Worm (Caenorhabditis elegans) whole organism, L3 larva: Measurements from ENCODE around the gene hsd-2.

Source experiments
- ZK546.5 ChIP-seq: sonication (generic microtip); optimal IDR thresholded peaks from 2 replicates; lab custom pipeline; 2017; ENCODE audit warnings: missing biosample characterization, missing genetic modification characterization
- aly-2 ChIP-seq: fragments of 150-350 bp; optimal IDR thresholded peaks from 2 replicates; lab custom pipeline; 2014; ENCODE audit warnings: missing biosample characterization, missing genetic modification characterization
- ceh-9 ChIP-seq: sonication (generic microtip); optimal IDR thresholded peaks from 2 replicates; lab custom pipeline; 2018; ENCODE audit warnings: missing biosample characterization, missing genetic modification characterization
- egl-5 ChIP-seq: fragments of 150-350 bp; optimal IDR thresholded peaks from 2 replicates; lab custom pipeline; 2017; ENCODE audit warnings: missing biosample characterization, missing genetic modification reagents, missing genetic modification characterization, inconsistent platforms
- fos-1 ChIP-seq: fragments of 150-350 bp; optimal IDR thresholded peaks from 2 replicates; lab custom pipeline; 2014; ENCODE audit warnings: missing biosample characterization, missing genetic modification characterization
- nhr-12 ChIP-seq: fragments of 150-350 bp; optimal IDR thresholded peaks from 2 replicates; lab custom pipeline; 2014; ENCODE audit warnings: missing biosample characterization, missing genetic modification characterization

DNA sequence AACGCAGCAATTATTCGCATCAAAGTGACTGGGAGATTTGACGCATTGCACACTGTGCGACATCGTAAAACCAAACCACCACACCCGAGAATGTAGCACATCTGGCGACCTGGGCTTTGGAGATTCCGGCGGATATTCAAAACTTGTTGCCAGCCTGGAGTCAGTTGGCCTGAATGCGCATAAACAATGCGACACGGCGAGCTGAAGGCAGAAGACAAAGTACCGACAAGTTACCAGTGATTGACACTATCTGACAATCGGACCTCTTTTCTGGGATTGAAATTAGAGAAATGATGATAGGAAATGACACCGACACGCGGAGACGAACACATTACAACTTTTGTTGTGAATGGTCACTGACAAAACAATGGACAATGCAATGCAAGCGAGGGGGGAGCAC, 33.8 kb downstream of the hsd-2 start:
- TF ChIP-seq ceh-9 (tag; lab: Kevin White, UChicago) = no peak
- no peak for TF ChIP-seq egl-5 (tag; lab: Kevin White, UChicago)
- TF ChIP-seq fos-1 (tag; lab: Kevin White, UChicago) = no peak
- TF ChIP-seq nhr-12 = no peak
- TF ChIP-seq aly-2 (tag; lab: Kevin White, UChicago) = no peak
- TF ChIP-seq ZK546.5 (tag; lab: Kevin White, UChicago) = no peak
